Worm (Caenorhabditis elegans) whole organism, L4 larva: ENCODE data around the gene rop-1.

Source experiments
- D1046.2 ChIP-seq: fragments of 200-800 bp; sonication (Bioruptor generic); IDR thresholded peaks from 2 replicates; pipeline ENCODE4 v1.3.6; 2022; ENCODE audit warnings: missing genetic modification characterization, missing compliant biosample characterization
- F44E2.7 ChIP-seq: fragments of 200-800 bp; sonication (Bioruptor generic); IDR thresholded peaks from 2 replicates; pipeline ENCODE4 v2.1.2; 2022; ENCODE audit warnings: missing genetic modification characterization, missing compliant biosample characterization
- T26A8.4 ChIP-seq: fragments of 200-800 bp; sonication (Bioruptor generic); IDR thresholded peaks from 2 replicates; pipeline ENCODE4 v1.3.6; 2022; ENCODE audit warnings: missing genetic modification characterization, missing compliant biosample characterization
- Y48G9A.11 ChIP-seq: fragments of 200-800 bp; sonication (Bioruptor generic); IDR thresholded peaks from 2 replicates; pipeline ENCODE4 v1.3.6; 2022; ENCODE audit warnings: missing genetic modification reagents, missing genetic modification characterization, missing compliant biosample characterization
- ZK337.2 ChIP-seq: fragments of 200-800 bp; sonication (Bioruptor generic); IDR thresholded peaks from 2 replicates; pipeline ENCODE4 v1.3.6; 2022; ENCODE audit warnings: missing genetic modification reagents, missing genetic modification characterization, missing compliant biosample characterization
- aly-2 ChIP-seq: sonication (generic microtip); optimal IDR thresholded peaks from 2 replicates; lab custom pipeline; 2018; ENCODE audit warnings: missing biosample characterization, missing genetic modification characterization
- ama-1 ChIP-seq: fragments of 150-350 bp; optimal IDR thresholded peaks from 2 replicates; lab custom pipeline; 2014; ENCODE audit warnings: inconsistent platforms, mixed read lengths
- arid-1 ChIP-seq: fragments of 200-800 bp; sonication (Bioruptor generic); conservative IDR thresholded peaks from 2 replicates; pipeline ENCODE4 v1.3.6; 2022; ENCODE audit warnings: missing genetic modification reagents, missing genetic modification characterization, missing compliant biosample characterization
- attf-4 ChIP-seq: sonication (generic microtip); optimal IDR thresholded peaks from 3 replicates; lab custom pipeline; 2017; ENCODE audit warnings: missing biosample characterization, missing genetic modification characterization
- ceh-82 ChIP-seq: sonication (generic microtip); optimal IDR thresholded peaks from 2 replicates; lab custom pipeline; 2017; ENCODE audit warnings: missing biosample characterization, missing genetic modification characterization
- cey-2 ChIP-seq: sonication (generic microtip); optimal IDR thresholded peaks from 3 replicates; lab custom pipeline; 2017; ENCODE audit warnings: missing genetic modification characterization, mild to moderate bottlenecking, missing compliant biosample characterization, antibody characterized with exemption, borderline replicate concordance; ENCODE audit not compliant: insufficient read depth
- ctbp-1 ChIP-seq: fragments of 200-800 bp; sonication (Bioruptor generic); IDR thresholded peaks from 2 replicates; pipeline ENCODE4 v1.3.6; 2022; ENCODE audit warnings: missing genetic modification reagents, missing genetic modification characterization, missing compliant biosample characterization
- daf-12 ChIP-seq: fragments of 150-350 bp; optimal IDR thresholded peaks from 2 replicates; lab custom pipeline; 2014; ENCODE audit warnings: missing biosample characterization, missing genetic modification reagents, missing genetic modification characterization
- daf-19 ChIP-seq: fragments of 200-800 bp; sonication (Bioruptor generic); conservative IDR thresholded peaks from 2 replicates; pipeline ENCODE4 v1.3.6; 2022; ENCODE audit warnings: missing genetic modification characterization, missing compliant biosample characterization
- daf-8 ChIP-seq: fragments of 200-800 bp; sonication (Bioruptor generic); IDR thresholded peaks from 2 replicates; pipeline ENCODE4 v1.3.6; 2022; ENCODE audit warnings: missing genetic modification characterization, missing compliant biosample characterization
- duxl-1 ChIP-seq: sonication (generic microtip); optimal IDR thresholded peaks from 2 replicates; lab custom pipeline; 2016; ENCODE audit warnings: mild to moderate bottlenecking, missing genetic modification characterization, moderate library complexity, missing compliant biosample characterization; ENCODE audit not compliant: poor library complexity
- dve-1 ChIP-seq: sonication (generic microtip); optimal IDR thresholded peaks from 2 replicates; lab custom pipeline; 2017; ENCODE audit warnings: antibody characterized with exemption, mild to moderate bottlenecking, missing genetic modification characterization, missing compliant biosample characterization; ENCODE audit not compliant: insufficient read depth
- egl-27 ChIP-seq: sonication (generic microtip); optimal IDR thresholded peaks from 3 replicates; lab custom pipeline; 2017; ENCODE audit warnings: missing biosample characterization, missing genetic modification reagents, missing genetic modification characterization
- gei-8 ChIP-seq: fragments of 200-800 bp; sonication (Bioruptor generic); optimal IDR thresholded peaks from 2 replicates; lab custom pipeline; 2018; ENCODE audit warnings: mild to moderate bottlenecking, missing genetic modification characterization, missing compliant biosample characterization
- hif-1 ChIP-seq, 2 experiments: sonication (generic microtip); optimal IDR thresholded peaks; 2 replicates each; lab custom pipeline; 2016 to 2017; ENCODE audit warnings: missing compliant biosample characterization in 2 of 2, missing genetic modification characterization in 2 of 2, missing genetic modification reagents in 2 of 2, missing genotype in 2 of 2, mild to moderate bottlenecking in 1 of 2
- hmg-1.1 ChIP-seq: fragments of 200-800 bp; sonication (Bioruptor generic); IDR thresholded peaks from 2 replicates; pipeline ENCODE4 v1.3.6; 2022; ENCODE audit warnings: missing genetic modification reagents, missing genetic modification characterization, missing compliant biosample characterization
- lim-7 ChIP-seq: fragments of 200-800 bp; sonication (Bioruptor generic); IDR thresholded peaks from 2 replicates; pipeline ENCODE4 v1.3.6; 2022; ENCODE audit warnings: missing genetic modification characterization, missing compliant biosample characterization
- lin-1 ChIP-seq: fragments of 200-800 bp; sonication (Bioruptor generic); IDR thresholded peaks from 2 replicates; pipeline ENCODE4 v1.3.6; 2022; ENCODE audit warnings: missing genetic modification reagents, missing genetic modification characterization, missing compliant biosample characterization
- lin-15B ChIP-seq: fragments of 150-350 bp; sonication (generic microtip); optimal IDR thresholded peaks from 3 replicates; lab custom pipeline; 2014; ENCODE audit warnings: missing biosample characterization, missing genetic modification characterization
- madf-5 ChIP-seq, 2 experiments: fragments of 200-800 bp; sonication (Bioruptor generic); IDR thresholded peaks; 2 replicates each; pipeline ENCODE4 v1.3.6; 2022; ENCODE audit warnings: missing compliant biosample characterization in 2 of 2, missing genetic modification characterization in 2 of 2
- madf-9 ChIP-seq: fragments of 200-800 bp; sonication (Bioruptor generic); conservative IDR thresholded peaks from 2 replicates; pipeline ENCODE4 v1.3.6; 2022; ENCODE audit warnings: missing genetic modification reagents, missing genetic modification characterization, missing compliant biosample characterization
- mdt-29 ChIP-seq: fragments of 200-800 bp; sonication (Bioruptor generic); IDR thresholded peaks from 2 replicates; pipeline ENCODE4 v1.3.6; 2022; ENCODE audit warnings: missing genetic modification reagents, missing genetic modification characterization, missing compliant biosample characterization
- nhr-10 ChIP-seq: fragments of 150-350 bp; optimal IDR thresholded peaks from 2 replicates; lab custom pipeline; 2014; ENCODE audit warnings: missing biosample characterization, missing genetic modification characterization
- nhr-102 ChIP-seq: sonication (generic microtip); optimal IDR thresholded peaks from 2 replicates; lab custom pipeline; 2016; ENCODE audit warnings: mild to moderate bottlenecking, missing genetic modification characterization, moderate library complexity, missing compliant biosample characterization
- nhr-111 ChIP-seq: fragments of 200-800 bp; sonication (Bioruptor generic); optimal IDR thresholded peaks from 2 replicates; lab custom pipeline; 2018; ENCODE audit warnings: mild to moderate bottlenecking, missing genetic modification characterization, missing compliant biosample characterization
- nhr-6 ChIP-seq: fragments of 150-350 bp; optimal IDR thresholded peaks from 2 replicates; lab custom pipeline; 2014; ENCODE audit warnings: missing biosample characterization, missing genetic modification characterization
- nhr-76 ChIP-seq: fragments of 150-350 bp; optimal IDR thresholded peaks from 2 replicates; lab custom pipeline; 2014; ENCODE audit warnings: missing biosample characterization, missing genetic modification characterization
- nhr-77 ChIP-seq: fragments of 150-350 bp; optimal IDR thresholded peaks from 2 replicates; lab custom pipeline; 2014; ENCODE audit warnings: missing biosample characterization, missing genetic modification characterization
- pha-4 ChIP-seq, 2 experiments: fragments of 150-350 bp in 1 of 2; fragments of 200-800 bp in 1 of 2; sonication (Bioruptor generic) in 1 of 2; IDR thresholded peaks in 1 of 2; optimal IDR thresholded peaks in 1 of 2; 2 replicates each; pipeline versions ENCODE4 v1.3.6 to Lab custom; 2014 to 2022; ENCODE audit warnings: missing genetic modification characterization in 2 of 2, missing genetic modification reagents in 2 of 2, missing biosample characterization in 1 of 2, missing compliant biosample characterization in 1 of 2
- pqm-1 ChIP-seq: sonication (generic microtip); optimal IDR thresholded peaks from 2 replicates; lab custom pipeline; 2017; ENCODE audit warnings: missing biosample characterization, missing genetic modification characterization
- sdz-12 ChIP-seq: fragments of 200-800 bp; sonication (Bioruptor generic); optimal IDR thresholded peaks from 2 replicates; lab custom pipeline; 2018; ENCODE audit warnings: mild to moderate bottlenecking, missing genetic modification characterization, missing compliant biosample characterization
- spr-3 ChIP-seq: fragments of 200-800 bp; sonication (Bioruptor generic); optimal IDR thresholded peaks from 2 replicates; lab custom pipeline; 2018; ENCODE audit warnings: mild to moderate bottlenecking, missing genetic modification characterization, missing compliant biosample characterization
- unc-39 ChIP-seq: sonication (generic microtip); optimal IDR thresholded peaks from 2 replicates; lab custom pipeline; 2017; ENCODE audit warnings: missing biosample characterization, missing genetic modification characterization
- vab-7 ChIP-seq: fragments of 200-800 bp; sonication (Bioruptor generic); IDR thresholded peaks from 2 replicates; pipeline ENCODE4 v1.3.6; 2022; ENCODE audit warnings: missing genetic modification reagents, missing genetic modification characterization, missing compliant biosample characterization
- zip-11 ChIP-seq: fragments of 200-800 bp; sonication (Bioruptor generic); IDR thresholded peaks from 2 replicates; pipeline ENCODE4 v1.3.6; 2022; ENCODE audit warnings: missing genetic modification characterization, missing compliant biosample characterization
- ztf-11 ChIP-seq: fragments of 150-350 bp; optimal IDR thresholded peaks from 2 replicates; lab custom pipeline; 2014; ENCODE audit warnings: missing biosample characterization, missing genetic modification characterization
- ztf-7 ChIP-seq: fragments of 150-350 bp; optimal IDR thresholded peaks from 2 replicates; lab custom pipeline; 2014; ENCODE audit warnings: missing biosample characterization, missing genetic modification characterization

The rop-1 gene

DNA sequence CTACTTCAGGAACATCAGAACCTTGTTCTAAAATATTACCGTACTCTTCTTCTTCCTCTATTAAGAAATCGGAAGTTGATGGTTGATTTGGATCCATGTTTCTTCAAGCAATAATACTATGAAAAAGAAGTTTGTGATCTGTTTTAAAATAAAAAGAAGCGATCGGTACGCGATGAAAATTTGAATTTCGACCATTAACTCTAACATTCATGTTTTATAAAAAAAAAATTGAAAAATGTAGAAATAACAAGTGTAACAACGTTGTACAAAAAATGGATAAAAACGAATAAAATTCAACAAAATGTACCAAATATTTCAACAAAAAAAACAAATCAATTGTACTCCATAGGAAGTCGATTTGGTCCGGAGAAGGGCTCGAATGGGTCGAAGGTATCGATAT lies 44.6 kb downstream of the rop-1 start, which contains the start of gene tftc-3:
tftc-3 (minus strand) TSS at position 101 of the 400 bp plus-strand sequence.
- TF ChIP-seq duxl-1 (tag; lab: Kevin White, UChicago) = peak; percentile 35
- TF ChIP-seq ZK337.2 (GFP tag; lab: Robert Waterston, UW) = no peak
- TF ChIP-seq, all 104 proteins: peak for 1

DNA sequence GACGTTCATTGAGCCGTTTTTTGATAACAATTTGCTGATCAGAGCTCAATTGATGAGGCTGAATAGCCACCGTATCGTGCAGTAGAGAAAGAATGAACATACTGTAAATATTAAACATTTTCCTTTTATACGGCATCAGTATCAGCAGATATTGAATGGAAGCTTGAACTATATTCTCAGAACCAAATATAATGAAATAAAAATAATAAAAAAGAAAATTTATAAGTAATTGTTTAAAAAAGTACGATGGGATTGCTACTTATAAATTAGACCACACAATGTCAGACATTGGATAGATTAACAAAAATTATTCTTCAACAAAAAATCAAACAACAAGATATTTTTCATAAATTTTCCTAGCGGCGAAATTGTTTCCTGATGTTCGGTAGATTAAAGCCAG lies 48.4 kb downstream of the rop-1 start, which contains the start of gene rpc-25:
rpc-25 (minus strand) TSS at position 101 of the 400 bp plus-strand sequence.
- TF ChIP-seq daf-19 (GFP tag; lab: Robert Waterston, UW) (no peak), dve-1 (tag; lab: Kevin White, UChicago) (no peak), egl-27 (tag; lab: Kevin White, UChicago) (no peak), nhr-6 (tag; lab: Kevin White, UChicago) (no peak), hif-1 (tag; optimal IDR thresholded peaks at IDR 0.05; lab: Kevin White, UChicago) (no peak), madf-9 (GFP tag; lab: Robert Waterston, UW) (no peak), T26A8.4 (GFP tag; lab: Robert Waterston, UW) (no peak), unc-39 (tag; lab: Kevin White, UChicago) (no peak), F44E2.7 (GFP tag; lab: Robert Waterston, UW) (no peak), ceh-82 (tag; lab: Kevin White, UChicago) (no peak), cey-2 (tag; lab: Kevin White, UChicago) (no peak), ama-1 (lab: Kevin White, UChicago) (no peak)

DNA sequence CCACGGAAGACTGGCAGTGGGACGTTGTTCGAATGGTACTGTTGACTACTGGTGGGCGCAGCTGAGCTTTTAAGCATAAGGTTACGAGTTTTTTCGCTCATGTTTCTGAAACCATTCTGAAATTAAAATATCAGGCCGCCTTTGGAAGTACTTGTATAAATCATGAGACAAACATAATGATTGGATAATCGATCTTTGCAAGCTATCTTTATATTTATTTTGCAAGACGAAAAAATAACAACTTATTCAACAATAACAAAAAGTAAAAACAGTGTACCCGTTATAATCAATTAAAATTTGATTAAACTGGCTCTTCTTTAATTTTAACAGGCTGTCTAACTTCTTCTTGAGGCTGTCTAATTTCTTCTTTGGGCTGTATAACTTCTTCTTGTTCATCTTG lies 49.4 kb downstream of the rop-1 start, which contains the start of gene ZK856.16:
ZK856.16 (minus strand) TSS at position 101 of the 400 bp plus-strand sequence.
- TF ChIP-seq nhr-77 (tag; lab: Kevin White, UChicago) (no peak), nhr-111 (GFP tag; lab: Kevin White, UChicago) (no peak), sdz-12 (GFP tag; lab: Kevin White, UChicago) (no peak), pqm-1 (tag; lab: Kevin White, UChicago) (no peak), hif-1 (tag; optimal IDR thresholded peaks at IDR 0.05; lab: Kevin White, UChicago) (no peak), attf-4 (tag; lab: Kevin White, UChicago) (no peak), ztf-7 (no peak), gei-8 (GFP tag; lab: Kevin White, UChicago) (no peak), aly-2 (no peak), nhr-10 (tag; lab: Kevin White, UChicago) (no peak), nhr-76 (no peak)

DNA sequence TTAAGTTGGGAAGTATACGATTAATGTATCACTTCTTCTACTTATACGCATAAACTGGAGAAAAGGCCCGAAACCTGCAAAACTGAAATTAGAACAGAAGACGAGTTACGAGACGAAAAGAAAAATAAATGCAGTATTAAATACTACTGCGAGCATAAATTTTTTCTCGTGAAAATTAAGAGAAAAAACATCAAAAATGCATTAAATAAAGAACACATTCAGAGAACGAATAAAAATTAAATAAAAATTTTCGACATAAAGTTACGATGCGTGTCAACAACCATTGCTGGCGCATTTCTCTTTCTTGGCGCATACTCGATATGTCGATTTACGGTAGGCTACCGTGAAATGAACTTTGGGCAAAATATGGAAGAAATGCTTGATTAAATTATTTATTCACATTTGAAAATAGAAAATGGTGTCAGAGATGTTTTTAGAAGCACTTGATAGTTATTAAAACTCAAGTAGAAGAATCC lies 50.0 kb downstream of the rop-1 start, which contains the start of the genes ZK856.19 and ZK856.11:
ZK856.19 (minus strand) TSS at position 51 of the 476 bp plus-strand sequence.
ZK856.11 (minus strand) TSS at position 76 of the 476 bp plus-strand sequence.
- no peak for TF ChIP-seq ztf-7
- no peak for TF ChIP-seq cey-2 (tag; lab: Kevin White, UChicago)
- no peak for TF ChIP-seq D1046.2 (GFP tag; lab: Robert Waterston, UW)
- TF ChIP-seq lim-7 (GFP tag; lab: Robert Waterston, UW) = no peak
- TF ChIP-seq arid-1 = 0 out of 2 replicates have a peak, but pooled peaks have one; percentile 31
- TF ChIP-seq mdt-29 (GFP tag; lab: Robert Waterston, UW) = no peak
- no peak for TF ChIP-seq sdz-12 (GFP tag; lab: Kevin White, UChicago)
- TF ChIP-seq ztf-11 = no peak
- TF ChIP-seq ceh-82 (tag; lab: Kevin White, UChicago) = no peak
- TF ChIP-seq nhr-77 (tag; lab: Kevin White, UChicago) = peak; percentile 10
- TF ChIP-seq nhr-10 (tag; lab: Kevin White, UChicago) = no peak
- no peak for TF ChIP-seq lin-15B (tag; lab: Kevin White, UChicago)
- TF ChIP-seq egl-27 (tag; lab: Kevin White, UChicago) = no peak
- no peak for TF ChIP-seq spr-3 (GFP tag; lab: Kevin White, UChicago)
- TF ChIP-seq lin-1 (GFP tag; lab: Robert Waterston, UW) = no peak
- no peak for TF ChIP-seq daf-12 (tag; lab: Kevin White, UChicago)
- TF ChIP-seq F44E2.7 (GFP tag; lab: Robert Waterston, UW) = no peak
- no peak for TF ChIP-seq vab-7 (GFP tag; lab: Robert Waterston, UW)
- no peak for TF ChIP-seq madf-5 (GFP tag; IDR thresholded peaks at IDR 0.05; lab: Robert Waterston, UW)
- no peak for TF ChIP-seq daf-8 (GFP tag; lab: Robert Waterston, UW)
- no peak for TF ChIP-seq aly-2
- TF ChIP-seq zip-11 (GFP tag; lab: Robert Waterston, UW) = no peak
- no peak for TF ChIP-seq ctbp-1 (GFP tag; lab: Robert Waterston, UW)
- TF ChIP-seq ama-1 (lab: Kevin White, UChicago) = peak; percentile 37
- no peak for TF ChIP-seq ZK337.2 (GFP tag; lab: Robert Waterston, UW)
- TF ChIP-seq nhr-76 = no peak
- TF ChIP-seq nhr-102 = peak; percentile 64
- no peak for TF ChIP-seq hif-1 (tag; optimal IDR thresholded peaks at IDR 0.05; lab: Kevin White, UChicago)
- TF ChIP-seq hmg-1.1 (GFP tag; lab: Robert Waterston, UW) = 0 out of 2 replicates have a peak, but pooled peaks have one; percentile 23
- TF ChIP-seq Y48G9A.11 (GFP tag; lab: Robert Waterston, UW) = no peak
- no peak for TF ChIP-seq pha-4 (GFP tag; IDR thresholded peaks at IDR 0.05; lab: Robert Waterston, UW)
- TF ChIP-seq pha-4 (tag; optimal IDR thresholded peaks at IDR 0.05; lab: Kevin White, UChicago) = no peak
